Worm (Caenorhabditis elegans) whole organism, young adult: ENCODE measurements around the gene F11C7.7.

Experiments
- C06A6.2 ChIP-seq: fragments of 200-800 bp; sonication (Bioruptor generic); conservative IDR thresholded peaks from 2 replicates; pipeline ENCODE4 v1.3.6; 2022; ENCODE audit warnings: missing genetic modification characterization, missing compliant biosample characterization
- F22D6.2 ChIP-seq: sonication (generic microtip); optimal IDR thresholded peaks from 2 replicates; lab custom pipeline; 2016; ENCODE audit warnings: mild to moderate bottlenecking, missing genetic modification characterization, missing compliant biosample characterization
- F39B2.1 ChIP-seq: fragments of 200-800 bp; sonication (Bioruptor generic); IDR thresholded peaks from 2 replicates; pipeline ENCODE4 v1.3.6; 2022; ENCODE audit warnings: missing genetic modification reagents, missing genetic modification characterization, missing compliant biosample characterization
- K11D2.4 ChIP-seq: fragments of 200-800 bp; sonication (Bioruptor generic); IDR thresholded peaks from 2 replicates; pipeline ENCODE4 v1.3.6; 2022; ENCODE audit warnings: missing genetic modification reagents, missing genetic modification characterization, missing compliant biosample characterization
- Y95B8A.8 ChIP-seq: fragments of 200-800 bp; sonication (Bioruptor generic); IDR thresholded peaks from 2 replicates; pipeline ENCODE4 v1.3.6; 2022; ENCODE audit warnings: missing genetic modification reagents, missing genetic modification characterization, missing compliant biosample characterization
- akir-1 ChIP-seq: fragments of 200-800 bp; sonication (Bioruptor generic); optimal IDR thresholded peaks from 2 replicates; lab custom pipeline; 2018; ENCODE audit warnings: mild to moderate bottlenecking, missing genetic modification characterization, moderate library complexity, missing compliant biosample characterization
- attf-5 ChIP-seq: fragments of 200-800 bp; sonication (Bioruptor generic); optimal IDR thresholded peaks from 2 replicates; lab custom pipeline; 2018; ENCODE audit warnings: mild to moderate bottlenecking, missing genetic modification characterization, missing compliant biosample characterization
- cebp-2 ChIP-seq: fragments of 200-800 bp; sonication (Bioruptor generic); IDR thresholded peaks from 2 replicates; pipeline ENCODE4 v1.3.6; 2022; ENCODE audit warnings: missing genetic modification characterization, missing compliant biosample characterization
- ceh-100 ChIP-seq: fragments of 200-800 bp; sonication (Bioruptor generic); IDR thresholded peaks from 2 replicates; pipeline ENCODE4 v1.3.6; 2022; ENCODE audit warnings: missing genetic modification reagents, missing genetic modification characterization, missing compliant biosample characterization
- ceh-58 ChIP-seq: fragments of 200-800 bp; sonication (Bioruptor generic); IDR thresholded peaks from 2 replicates; pipeline ENCODE4 v1.3.6; 2022; ENCODE audit warnings: missing genetic modification characterization, missing compliant biosample characterization
- chd-7 ChIP-seq: sonication (generic microtip); optimal IDR thresholded peaks from 2 replicates; lab custom pipeline; 2016; ENCODE audit warnings: mild to moderate bottlenecking, missing genetic modification characterization, moderate library complexity, missing compliant biosample characterization
- dox-1 ChIP-seq: fragments of 200-800 bp; sonication (Bioruptor generic); IDR thresholded peaks from 2 replicates; pipeline ENCODE4 v1.3.6; 2022; ENCODE audit warnings: missing genetic modification reagents, missing genetic modification characterization, missing compliant biosample characterization
- dpl-1 ChIP-seq: fragments of 150-350 bp; optimal IDR thresholded peaks from 2 replicates; lab custom pipeline; 2014; ENCODE audit warnings: missing biosample characterization, missing genetic modification reagents, missing genetic modification characterization
- egl-44 ChIP-seq: fragments of 200-800 bp; sonication (Bioruptor generic); IDR thresholded peaks from 2 replicates; pipeline ENCODE4 v1.3.6; 2022; ENCODE audit warnings: missing genetic modification reagents, missing genetic modification characterization, missing compliant biosample characterization
- gei-17 ChIP-seq: fragments of 200-800 bp; sonication (Bioruptor generic); optimal IDR thresholded peaks from 2 replicates; lab custom pipeline; 2018; ENCODE audit warnings: mild to moderate bottlenecking, missing genetic modification characterization, missing compliant biosample characterization
- hlh-12 ChIP-seq: sonication (generic microtip); optimal IDR thresholded peaks from 2 replicates; lab custom pipeline; 2016; ENCODE audit warnings: missing genetic modification characterization, missing compliant biosample characterization
- let-526 ChIP-seq: fragments of 200-800 bp; sonication (Bioruptor generic); IDR thresholded peaks from 2 replicates; pipeline ENCODE4 v1.3.6; 2022; ENCODE audit warnings: missing genetic modification reagents, missing genetic modification characterization, missing compliant biosample characterization
- lin-35 ChIP-seq, 3 experiments: fragments of 150-350 bp in 2 of 3; sonication (generic microtip) in 1 of 3; optimal IDR thresholded peaks; 2 replicates each; lab custom pipeline; 2014 to 2018; ENCODE audit warnings: missing biosample characterization in 3 of 3, missing genetic modification characterization in 3 of 3, missing genetic modification reagents in 3 of 3
- lin-54 ChIP-seq: fragments of 200-800 bp; sonication (Bioruptor generic); optimal IDR thresholded peaks from 2 replicates; lab custom pipeline; 2018; ENCODE audit warnings: mild to moderate bottlenecking, missing genetic modification characterization, missing compliant biosample characterization
- madf-10 ChIP-seq: sonication (generic microtip); optimal IDR thresholded peaks from 2 replicates; lab custom pipeline; 2016; ENCODE audit warnings: mild to moderate bottlenecking, missing genetic modification characterization, missing compliant biosample characterization
- mcd-1 ChIP-seq: fragments of 200-800 bp; sonication (Bioruptor generic); IDR thresholded peaks from 2 replicates; pipeline ENCODE4 v1.3.6; 2022; ENCODE audit warnings: missing genetic modification reagents, missing genetic modification characterization, missing compliant biosample characterization
- mel-28 ChIP-seq: sonication (generic microtip); optimal IDR thresholded peaks from 2 replicates; lab custom pipeline; 2016; ENCODE audit warnings: borderline replicate concordance, mild to moderate bottlenecking, missing genetic modification characterization, missing compliant biosample characterization
- mes-4 ChIP-seq: sonication (generic microtip); optimal IDR thresholded peaks from 2 replicates; lab custom pipeline; 2016; ENCODE audit warnings: missing genotype, missing genetic modification characterization, missing compliant biosample characterization
- mxl-1 ChIP-seq: sonication (generic microtip); optimal IDR thresholded peaks from 2 replicates; lab custom pipeline; 2016; ENCODE audit warnings: missing genetic modification characterization, missing compliant biosample characterization
- nfyb-1 ChIP-seq: fragments of 200-800 bp; sonication (Bioruptor generic); IDR thresholded peaks from 2 replicates; pipeline ENCODE4 v1.3.6; 2022; ENCODE audit warnings: missing genetic modification reagents, missing genetic modification characterization, missing compliant biosample characterization
- nhr-179 ChIP-seq: sonication (generic microtip); optimal IDR thresholded peaks from 2 replicates; lab custom pipeline; 2016; ENCODE audit warnings: mild to moderate bottlenecking, missing genetic modification characterization, missing compliant biosample characterization
- nhr-80 ChIP-seq: sonication (generic microtip); optimal IDR thresholded peaks from 2 replicates; lab custom pipeline; 2016; ENCODE audit warnings: missing genetic modification characterization, missing compliant biosample characterization
- nhr-90 ChIP-seq: sonication (generic microtip); optimal IDR thresholded peaks from 2 replicates; lab custom pipeline; 2016; ENCODE audit warnings: missing genotype, mild to moderate bottlenecking, missing genetic modification characterization, missing compliant biosample characterization
- pha-4 ChIP-seq: fragments of 150-350 bp; sonication (generic microtip); optimal IDR thresholded peaks from 2 replicates; lab custom pipeline; 2014; ENCODE audit warnings: missing biosample characterization, missing genetic modification reagents, missing genetic modification characterization
- rcor-1 ChIP-seq: fragments of 200-800 bp; sonication (Bioruptor generic); IDR thresholded peaks from 2 replicates; pipeline ENCODE4 v1.3.6; 2022; ENCODE audit warnings: missing genetic modification reagents, missing genetic modification characterization, missing compliant biosample characterization
- snpc-4 ChIP-seq, 5 experiments: fragments of 150-350 bp in 1 of 5; sonication (generic microtip) in 4 of 5; optimal IDR thresholded peaks; 2 replicates each; lab custom pipeline; 2014 to 2018; ENCODE audit warnings: missing genetic modification characterization in 5 of 5, missing biosample characterization in 3 of 5, antibody characterized with exemption in 2 of 5, mild to moderate bottlenecking in 2 of 5, missing compliant biosample characterization in 2 of 5, missing genotype in 2 of 5, moderate library complexity in 2 of 5, missing genetic modification reagents in 1 of 5
- unc-62 ChIP-seq: fragments of 150-350 bp; optimal IDR thresholded peaks from 2 replicates; lab custom pipeline; 2014; ENCODE audit warnings: missing biosample characterization, missing genetic modification reagents, missing genetic modification characterization
- zfh-2 ChIP-seq: fragments of 200-800 bp; sonication (Bioruptor generic); conservative IDR thresholded peaks from 2 replicates; pipeline ENCODE4 v1.3.6; 2022; ENCODE audit warnings: missing genetic modification reagents, missing genetic modification characterization, missing compliant biosample characterization
- ztf-22 ChIP-seq: fragments of 200-800 bp; sonication (Bioruptor generic); optimal IDR thresholded peaks from 2 replicates; lab custom pipeline; 2018; ENCODE audit warnings: mild to moderate bottlenecking, missing genetic modification characterization, moderate library complexity, missing compliant biosample characterization
- ztf-25 ChIP-seq: fragments of 200-800 bp; sonication (Bioruptor generic); IDR thresholded peaks from 2 replicates; pipeline ENCODE4 v1.3.6; 2022; ENCODE audit warnings: missing genetic modification reagents, missing genetic modification characterization, missing compliant biosample characterization
- ztf-26 ChIP-seq: sonication (generic microtip); optimal IDR thresholded peaks from 2 replicates; lab custom pipeline; 2017; ENCODE audit warnings: missing genetic modification characterization, missing compliant biosample characterization
- ztf-28 ChIP-seq: fragments of 200-800 bp; sonication (Bioruptor generic); IDR thresholded peaks from 2 replicates; pipeline ENCODE4 v1.3.6; 2022; ENCODE audit warnings: missing genetic modification reagents, missing genetic modification characterization, missing compliant biosample characterization

F11C7.7 gene

ce11 chrX:17381975-17382374 is 16.4 kb upstream of the F11C7.7 start, which contains the start of gene F10D7.4:
TSS of gene F10D7.4 (minus strand) at chrX:17382075.
- TF ChIP-seq dpl-1 (GFP tag; lab: Kevin White, UChicago) = no peak

DNA sequence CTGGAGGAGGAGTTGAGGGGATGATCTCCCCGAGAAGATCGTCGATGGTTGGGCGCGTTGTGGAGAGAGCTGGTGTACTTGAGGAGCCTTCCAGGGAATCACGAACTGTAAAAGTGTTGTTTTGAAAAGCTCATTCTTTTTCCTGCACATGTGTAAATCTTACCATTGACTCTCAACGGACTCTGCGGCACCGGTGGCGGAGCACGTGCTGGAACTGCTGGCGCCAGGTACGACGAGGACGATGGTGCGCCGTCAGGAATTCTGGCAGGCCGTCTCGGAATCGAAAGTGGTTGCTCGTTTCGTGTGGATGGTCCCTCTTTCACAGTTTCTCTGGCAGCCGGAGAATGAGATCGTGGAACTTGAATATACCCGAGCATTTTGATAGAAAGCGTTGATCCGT is 14.1 kb upstream of the F11C7.7 start:
- TF ChIP-seq dpl-1 (GFP tag; lab: Kevin White, UChicago) (no peak), zfh-2 (GFP tag; lab: Robert Waterston, UW) (peak; percentile 80)

DNA sequence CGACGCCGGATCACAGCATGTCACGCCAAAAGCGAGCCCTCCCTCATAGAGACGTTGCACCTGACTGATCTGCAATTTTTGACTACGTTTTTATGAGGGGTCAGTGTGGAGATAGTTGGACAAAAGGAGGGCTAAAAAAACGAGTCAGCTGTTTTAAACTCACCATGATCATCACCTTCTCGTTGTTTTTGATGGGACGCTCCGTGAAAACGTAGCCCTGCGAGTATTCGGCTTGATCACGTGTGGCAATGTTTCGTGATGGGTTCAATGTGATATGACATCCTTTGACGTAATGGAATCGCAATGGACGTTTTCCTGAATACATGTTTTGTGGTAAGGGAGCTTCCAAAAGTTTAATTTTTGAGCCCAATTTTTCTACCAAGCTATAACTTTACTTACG is 13.3 kb upstream of the F11C7.7 start:
- TF ChIP-seq unc-62 (GFP tag; lab: Kevin White, UChicago) = no peak
- TF ChIP-seq, all 124 proteins: peak for 0

- TF ChIP-seq nhr-80 (tag; lab: Kevin White, UChicago) (peak; percentile 17), mel-28 (tag; lab: Kevin White, UChicago) (no peak)
Measured at ce11 chrX:17386130-17386529, 12.3 kb upstream of the F11C7.7 start.

- TF ChIP-seq zfh-2 (GFP tag; lab: Robert Waterston, UW) = peak; percentile 51
- TF ChIP-seq C06A6.2 (GFP tag; lab: Robert Waterston, UW) = no peak
Measured at ce11 chrX:17390531-17390930, 7.9 kb upstream of the F11C7.7 start.

DNA sequence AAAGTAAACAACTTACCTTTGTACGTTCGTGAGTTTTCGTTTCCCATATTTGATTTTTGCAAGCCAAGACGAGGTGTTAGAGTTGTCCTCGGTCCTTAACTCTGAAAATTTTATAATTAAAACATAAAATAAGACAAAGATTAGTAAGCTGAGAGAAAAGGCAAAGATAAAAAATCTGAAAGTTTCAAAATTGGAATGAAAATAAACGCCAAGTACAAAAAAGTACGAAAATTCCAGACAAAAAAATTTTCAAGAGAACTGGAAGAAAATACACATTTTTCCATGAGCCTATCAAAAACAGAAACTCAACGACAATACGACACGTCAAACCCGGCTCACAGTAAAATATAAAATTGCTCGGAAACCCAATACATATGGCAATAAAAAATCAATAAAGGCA is 6.9 kb upstream of the F11C7.7 start, which contains the start of gene F10D7.5:
F10D7.5 (minus strand) TSS at position 101 of the 400 bp plus-strand sequence.
- TF ChIP-seq egl-44 (GFP tag; lab: Robert Waterston, UW) (no peak), lin-54 (GFP tag; lab: Kevin White, UChicago) (no peak)

DNA sequence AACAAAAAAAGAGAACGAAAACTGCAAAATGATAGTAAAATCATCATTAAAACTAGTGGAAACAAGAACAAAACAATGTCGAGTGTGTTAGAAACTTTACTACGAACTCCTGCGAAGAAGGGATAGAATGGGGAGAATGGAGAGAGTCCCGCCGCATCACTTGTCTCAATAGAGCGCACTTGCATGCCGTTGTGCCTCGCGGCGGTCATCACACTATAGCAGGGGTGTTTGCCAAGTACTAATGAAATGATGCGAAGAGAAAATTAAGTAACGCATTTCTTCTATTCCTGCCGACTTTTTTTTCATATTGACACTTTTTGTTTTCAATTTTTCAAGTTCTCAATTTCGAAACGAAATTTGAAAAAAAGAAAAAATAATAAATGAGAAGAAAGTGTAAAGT is 6.2 kb upstream of the F11C7.7 start:
- TF ChIP-seq pha-4 (tag; lab: Kevin White, UChicago) (no peak), mes-4 (no peak), nhr-179 (tag; lab: Kevin White, UChicago) (no peak), ztf-26 (tag; lab: Kevin White, UChicago) (peak; percentile 74), F39B2.1 (no peak), dox-1 (GFP tag; lab: Robert Waterston, UW) (peak; percentile 65), ceh-58 (GFP tag; lab: Robert Waterston, UW) (no peak), nfyb-1 (GFP tag; lab: Robert Waterston, UW) (no peak), rcor-1 (GFP tag; lab: Robert Waterston, UW) (peak; percentile 17; the same call in 1 of the 2 replicates), Y95B8A.8 (GFP tag; lab: Robert Waterston, UW) (no peak), attf-5 (GFP tag; lab: Kevin White, UChicago) (peak; percentile 57), chd-7 (tag; lab: Kevin White, UChicago) (no peak), mxl-1 (tag; lab: Kevin White, UChicago) (no peak), hlh-12 (no peak), ztf-25 (GFP tag; lab: Robert Waterston, UW) (no peak), cebp-2 (GFP tag; lab: Robert Waterston, UW) (no peak), madf-10 (tag; lab: Kevin White, UChicago) (peak; percentile 75), let-526 (GFP tag; lab: Robert Waterston, UW) (no peak), snpc-4 (GFP tag; optimal IDR thresholded peaks at IDR 0.05; lab: Kevin White, UChicago) (no peak), snpc-4 (tag; optimal IDR thresholded peaks at IDR 0.05; lab: Kevin White, UChicago) (peak in 3 of 4 experiments; percentile 18 to 50 (median 30)), lin-35 (GFP tag; optimal IDR thresholded peaks at IDR 0.05; lab: Kevin White, UChicago) (peak in 1 of 3 experiments; percentile 27), gei-17 (GFP tag; lab: Kevin White, UChicago) (no peak), ztf-22 (GFP tag; lab: Kevin White, UChicago) (no peak), ceh-100 (GFP tag; lab: Robert Waterston, UW) (no peak), nhr-90 (tag; lab: Kevin White, UChicago) (no peak), mcd-1 (GFP tag; lab: Robert Waterston, UW) (peak; percentile 96), unc-62 (GFP tag; lab: Kevin White, UChicago) (no peak), lin-54 (GFP tag; lab: Kevin White, UChicago) (no peak), akir-1 (GFP tag; lab: Kevin White, UChicago) (no peak), F22D6.2 (no peak), ztf-28 (GFP tag; lab: Robert Waterston, UW) (no peak), K11D2.4 (0 out of 2 replicates have a peak, but pooled peaks have one; percentile 40), nhr-80 (tag; lab: Kevin White, UChicago) (peak; percentile 92)
